Worm (Caenorhabditis elegans): ENCODE measurements around the gene T04A8.18.

- TF ChIP-seq unc-62 (GFP tag; optimal IDR thresholded peaks at IDR 0.05) (no peak), elt-3 (tag; optimal IDR thresholded peaks at IDR 0.05) (no peak), lsy-2 (tag; optimal IDR thresholded peaks at IDR 0.05) (no peak), lin-13 (tag; optimal IDR thresholded peaks at IDR 0.05) (no peak), pha-4 (tag; optimal IDR thresholded peaks at IDR 0.05) (no peak), ces-1 (GFP tag; optimal IDR thresholded peaks at IDR 0.05) (no peak)
Observed at ce11 chrIII:4723922-4724321, 14.9 kb downstream of the T04A8.18 start.

All from whole organism, mixed stage, embryonic.